Worm (Caenorhabditis elegans) whole organism, L1 larva: ENCODE measurements around the gene W04E12.7.

Source experiments
- C04F5.9 ChIP-seq: sonication (generic microtip); optimal IDR thresholded peaks from 2 replicates; lab custom pipeline; 2016; ENCODE audit warnings: missing genetic modification characterization, missing compliant biosample characterization
- C16A3.4 ChIP-seq: fragments of 150-350 bp; optimal IDR thresholded peaks from 2 replicates; lab custom pipeline; 2014; ENCODE audit warnings: missing biosample characterization, missing genetic modification characterization
- C34B4.2 ChIP-seq: sonication (generic microtip); optimal IDR thresholded peaks from 2 replicates; lab custom pipeline; 2017; ENCODE audit warnings: mild to moderate bottlenecking, missing genetic modification characterization, missing compliant biosample characterization
- alr-1 ChIP-seq: fragments of 200-800 bp; sonication (Bioruptor generic); optimal IDR thresholded peaks from 2 replicates; lab custom pipeline; 2018; ENCODE audit warnings: borderline replicate concordance, mild to moderate bottlenecking, missing genetic modification characterization, missing compliant biosample characterization
- aly-2 ChIP-seq: fragments of 150-350 bp; optimal IDR thresholded peaks from 2 replicates; lab custom pipeline; 2014; ENCODE audit warnings: missing biosample characterization, missing genetic modification characterization
- ama-1 ChIP-seq: fragments of 150-350 bp; optimal IDR thresholded peaks from 2 replicates; lab custom pipeline; 2014
- blmp-1 ChIP-seq: fragments of 150-350 bp; optimal IDR thresholded peaks from 2 replicates; lab custom pipeline; 2014; ENCODE audit warnings: missing biosample characterization, missing genetic modification characterization
- ceh-8 ChIP-seq: fragments of 200-800 bp; sonication (Bioruptor generic); optimal IDR thresholded peaks from 2 replicates; lab custom pipeline; 2018; ENCODE audit warnings: mild to moderate bottlenecking, missing genetic modification characterization, moderate library complexity, missing compliant biosample characterization
- ceh-88 ChIP-seq: fragments of 200-800 bp; sonication (Bioruptor generic); IDR thresholded peaks from 2 replicates; pipeline ENCODE4 v1.3.6; 2022; ENCODE audit warnings: missing genetic modification characterization, missing compliant biosample characterization
- efl-1 ChIP-seq, 4 experiments: fragments of 150-350 bp; optimal IDR thresholded peaks in 3 of 4; peaks in 1 of 4; 1 replicate in 1 of 4; 2 replicates in 3 of 4; lab custom pipeline; 2014; ENCODE audit warnings: missing biosample characterization in 2 of 4, missing genetic modification characterization in 2 of 4, missing genetic modification reagents in 2 of 4
- elt-2 ChIP-seq: sonication (generic microtip); optimal IDR thresholded peaks from 2 replicates; lab custom pipeline; 2016; ENCODE audit warnings: missing genetic modification characterization, mild to moderate bottlenecking, inconsistent platforms, missing compliant biosample characterization, missing genetic modification reagents
- ets-5 ChIP-seq: fragments of 200-800 bp; sonication (Bioruptor generic); IDR thresholded peaks from 2 replicates; pipeline ENCODE4 v1.3.6; 2022; ENCODE audit warnings: missing genetic modification characterization, missing compliant biosample characterization
- fkh-10 ChIP-seq: sonication (generic microtip); optimal IDR thresholded peaks from 2 replicates; lab custom pipeline; 2017; ENCODE audit warnings: missing biosample characterization, missing genetic modification reagents, missing genetic modification characterization
- fkh-4 ChIP-seq: sonication (generic microtip); optimal IDR thresholded peaks from 2 replicates; lab custom pipeline; 2016; ENCODE audit warnings: missing compliant biosample characterization, missing genetic modification characterization, borderline replicate concordance
- fkh-8 ChIP-seq: sonication (generic microtip); optimal IDR thresholded peaks from 2 replicates; lab custom pipeline; 2016; ENCODE audit warnings: mild to moderate bottlenecking, missing genetic modification characterization, missing compliant biosample characterization
- fos-1 ChIP-seq: fragments of 150-350 bp; optimal IDR thresholded peaks from 2 replicates; lab custom pipeline; 2014; ENCODE audit warnings: missing biosample characterization, missing genetic modification characterization
- grh-1 ChIP-seq: fragments of 200-800 bp; sonication (Bioruptor generic); IDR thresholded peaks from 2 replicates; pipeline ENCODE4 v1.3.6; 2022; ENCODE audit warnings: missing genetic modification reagents, missing genetic modification characterization, missing compliant biosample characterization
- hlh-4 ChIP-seq: sonication (generic microtip); optimal IDR thresholded peaks from 2 replicates; lab custom pipeline; 2016; ENCODE audit warnings: mild to moderate bottlenecking, missing genetic modification characterization, missing compliant biosample characterization
- jun-1 ChIP-seq: fragments of 150-350 bp; optimal IDR thresholded peaks from 2 replicates; lab custom pipeline; 2014; ENCODE audit warnings: missing biosample characterization, missing genetic modification reagents, missing genetic modification characterization
- lin-14 ChIP-seq: fragments of 200-800 bp; sonication (Bioruptor generic); optimal IDR thresholded peaks from 2 replicates; lab custom pipeline; 2018; ENCODE audit warnings: mild to moderate bottlenecking, missing genetic modification characterization, moderate library complexity, missing compliant biosample characterization
- lir-3 ChIP-seq: sonication (generic microtip); optimal IDR thresholded peaks from 2 replicates; lab custom pipeline; 2016; ENCODE audit warnings: mild to moderate bottlenecking, missing genetic modification characterization, moderate library complexity, missing compliant biosample characterization; ENCODE audit not compliant: poor library complexity
- mdl-1 ChIP-seq, 2 experiments: fragments of 150-350 bp; optimal IDR thresholded peaks; 2 replicates each; lab custom pipeline; 2014 to 2017; ENCODE audit warnings: missing biosample characterization in 2 of 2, missing genetic modification characterization in 2 of 2, inconsistent platforms in 1 of 2
- nhr-11 ChIP-seq: fragments of 150-350 bp; optimal IDR thresholded peaks from 2 replicates; lab custom pipeline; 2014; ENCODE audit warnings: missing biosample characterization, missing genetic modification characterization
- nhr-12 ChIP-seq: sonication (generic microtip); optimal IDR thresholded peaks from 2 replicates; lab custom pipeline; 2017; ENCODE audit warnings: missing biosample characterization, missing genetic modification characterization
- nhr-19 ChIP-seq: fragments of 200-800 bp; sonication (Bioruptor generic); conservative IDR thresholded peaks from 2 replicates; pipeline ENCODE4 v1.3.6; 2022; ENCODE audit warnings: missing genetic modification characterization, missing compliant biosample characterization
- nhr-20 ChIP-seq: sonication (generic microtip); optimal IDR thresholded peaks from 2 replicates; lab custom pipeline; 2016; ENCODE audit warnings: mild to moderate bottlenecking, missing genetic modification characterization, missing compliant biosample characterization
- nhr-28 ChIP-seq: fragments of 150-350 bp; optimal IDR thresholded peaks from 2 replicates; lab custom pipeline; 2014; ENCODE audit warnings: missing biosample characterization, missing genetic modification characterization
- nhr-71 ChIP-seq: sonication (generic microtip); optimal IDR thresholded peaks from 2 replicates; lab custom pipeline; 2016; ENCODE audit warnings: mild to moderate bottlenecking, missing genetic modification characterization, moderate library complexity, missing compliant biosample characterization
- nhr-77 ChIP-seq: fragments of 150-350 bp; optimal IDR thresholded peaks from 2 replicates; lab custom pipeline; 2014; ENCODE audit warnings: missing biosample characterization, missing genetic modification characterization
- nhr-85 ChIP-seq: sonication (generic microtip); peaks from one replicate; lab custom pipeline; 2016; ENCODE audit warnings: missing genetic modification characterization, inconsistent platforms, missing compliant biosample characterization
- pqm-1 ChIP-seq: sonication (generic microtip); optimal IDR thresholded peaks from 3 replicates; lab custom pipeline; 2017; ENCODE audit warnings: missing biosample characterization, missing genetic modification characterization
- rnt-1 ChIP-seq: sonication (generic microtip); optimal IDR thresholded peaks from 2 replicates; lab custom pipeline; 2016; ENCODE audit warnings: mild to moderate bottlenecking, missing genetic modification characterization, moderate library complexity, missing compliant biosample characterization
- skn-1 ChIP-seq: fragments of 150-350 bp; optimal IDR thresholded peaks from 2 replicates; lab custom pipeline; 2014; ENCODE audit warnings: missing biosample characterization, missing genetic modification characterization
- snu-23 ChIP-seq: sonication (generic microtip); optimal IDR thresholded peaks from 2 replicates; lab custom pipeline; 2016; ENCODE audit warnings: missing genetic modification characterization, missing compliant biosample characterization
- sptf-1 ChIP-seq: fragments of 150-350 bp; optimal IDR thresholded peaks from 2 replicates; lab custom pipeline; 2014; ENCODE audit warnings: missing biosample characterization, missing genetic modification characterization
- swsn-7 ChIP-seq: sonication (generic microtip); optimal IDR thresholded peaks from 2 replicates; lab custom pipeline; 2016; ENCODE audit warnings: missing genetic modification characterization, missing compliant biosample characterization
- tbx-2 ChIP-seq: sonication (generic microtip); optimal IDR thresholded peaks from 2 replicates; lab custom pipeline; 2016; ENCODE audit warnings: missing genetic modification characterization, missing compliant biosample characterization
- unc-130 ChIP-seq: fragments of 150-350 bp; optimal IDR thresholded peaks from 2 replicates; lab custom pipeline; 2017; ENCODE audit warnings: missing biosample characterization, missing genetic modification characterization, inconsistent platforms
- unc-86 ChIP-seq: sonication (generic microtip); optimal IDR thresholded peaks from 2 replicates; lab custom pipeline; 2016; ENCODE audit warnings: missing genetic modification characterization, missing compliant biosample characterization
- unc-98 ChIP-seq: fragments of 200-800 bp; sonication (Bioruptor generic); IDR thresholded peaks from 2 replicates; pipeline ENCODE4 v1.3.6; 2022; ENCODE audit warnings: missing genetic modification characterization, missing compliant biosample characterization
- vab-15 ChIP-seq: sonication (generic microtip); optimal IDR thresholded peaks from 2 replicates; lab custom pipeline; 2017; ENCODE audit warnings: missing genotype, mild to moderate bottlenecking, missing genetic modification characterization, missing compliant biosample characterization

W04E12.7 gene

DNA sequence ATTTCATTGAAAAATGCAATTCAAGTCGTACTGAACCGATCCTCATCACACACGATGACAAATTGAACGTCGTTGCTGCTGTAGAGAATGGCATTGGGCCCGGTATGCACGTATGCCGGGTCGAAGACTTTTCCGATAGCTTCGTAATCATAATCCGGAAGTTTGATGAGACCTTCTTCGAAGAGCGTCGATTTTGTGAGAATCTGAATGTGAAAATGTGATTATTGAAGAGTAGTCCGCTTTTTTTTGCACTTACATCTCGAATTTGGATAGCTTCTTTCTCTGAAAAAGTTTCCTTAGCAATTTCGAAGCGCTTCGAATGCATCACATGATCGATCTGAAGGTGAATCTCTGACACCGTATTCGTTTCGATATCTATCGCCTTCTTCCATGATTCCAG, 39.9 kb upstream of the W04E12.7 start, which contains the start of gene fbxa-118:
Gene fbxa-118 (minus strand): TSS at position 101 of the 400 bp plus-strand sequence.
- TF ChIP-seq snu-23 (GFP tag; lab: Kevin White, UChicago) (no peak), unc-130 (tag; lab: Kevin White, UChicago) (no peak), lin-14 (no peak), nhr-20 (tag; lab: Kevin White, UChicago) (no peak), lir-3 (no peak), unc-98 (GFP tag; lab: Robert Waterston, UW) (no peak), nhr-71 (tag; lab: Kevin White, UChicago) (no peak), jun-1 (tag; lab: Kevin White, UChicago) (no peak), vab-15 (tag; lab: Kevin White, UChicago) (no peak), nhr-28 (tag; lab: Kevin White, UChicago) (no peak), fkh-8 (tag; lab: Kevin White, UChicago) (no peak)

DNA sequence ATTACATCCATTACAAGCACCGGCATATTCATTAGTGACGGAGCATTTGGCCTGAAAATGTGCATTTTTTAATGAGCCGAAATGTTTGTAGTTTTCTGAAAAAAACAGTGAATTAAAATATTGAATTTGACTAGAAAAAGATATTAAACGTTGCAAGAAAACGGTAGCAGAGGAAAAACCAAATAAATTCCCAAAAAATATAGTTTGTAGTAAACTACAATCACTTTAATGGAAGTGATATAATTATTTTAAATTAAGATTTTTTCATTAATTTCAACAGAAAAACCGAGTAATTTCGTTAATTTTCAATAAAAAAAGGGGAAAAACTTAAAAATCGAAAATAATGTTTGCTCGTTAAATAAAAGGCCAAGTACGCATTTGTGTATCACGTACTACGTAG, 34.3 kb upstream of the W04E12.7 start, which contains the start of gene M162.15:
Gene M162.15 (minus strand): TSS at position 101 of the 400 bp plus-strand sequence.
- TF ChIP-seq blmp-1 (tag; lab: Kevin White, UChicago) = no peak
- TF ChIP-seq vab-15 (tag; lab: Kevin White, UChicago) = no peak
- TF ChIP-seq ets-5 = no peak
- TF ChIP-seq unc-86 = no peak
- TF ChIP-seq nhr-12 (tag; lab: Kevin White, UChicago) = no peak
- no peak for TF ChIP-seq elt-2 (tag; lab: Kevin White, UChicago)
- TF ChIP-seq C34B4.2 (tag; lab: Kevin White, UChicago) = no peak
- TF ChIP-seq nhr-85 = no peak
- TF ChIP-seq ceh-8 = no peak
- no peak for TF ChIP-seq nhr-11 (tag; lab: Kevin White, UChicago)
- TF ChIP-seq efl-1 (optimal IDR thresholded peaks at IDR 0.05; lab: Kevin White, UChicago) = no peak
- TF ChIP-seq efl-1 (GFP tag; optimal IDR thresholded peaks at IDR 0.05 in 1 of 2; lab: Kevin White, UChicago) = no peak
- TF ChIP-seq sptf-1 = no peak
- no peak for TF ChIP-seq ama-1 (lab: Kevin White, UChicago)
- TF ChIP-seq ceh-88 = no peak

DNA sequence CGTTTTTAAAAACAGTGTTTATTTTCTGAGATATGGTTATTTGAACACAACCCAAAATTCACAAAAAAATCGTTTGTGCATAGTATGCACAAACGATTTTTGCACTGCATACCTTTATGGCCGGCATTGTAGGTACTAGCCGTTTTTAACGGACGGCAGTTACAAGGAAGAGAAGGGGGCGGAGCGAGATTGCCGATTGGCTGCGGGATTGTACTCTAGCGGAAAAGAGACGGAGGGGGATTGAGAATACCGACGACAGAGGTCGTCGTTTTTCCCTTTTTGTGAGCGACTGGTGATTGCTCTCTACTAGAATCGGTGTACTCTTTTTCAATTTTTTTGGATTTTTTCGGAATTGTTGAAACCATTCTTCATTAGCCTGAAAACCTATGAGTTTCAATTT, 30.4 kb upstream of the W04E12.7 start:
- no peak for TF ChIP-seq efl-1 (optimal IDR thresholded peaks at IDR 0.05; lab: Kevin White, UChicago)
- peak in 1 of 2 experiments; percentile 48 for TF ChIP-seq efl-1 (GFP tag; optimal IDR thresholded peaks at IDR 0.05 in 1 of 2; lab: Kevin White, UChicago)
- no peak for TF ChIP-seq nhr-77 (tag; lab: Kevin White, UChicago)

DNA sequence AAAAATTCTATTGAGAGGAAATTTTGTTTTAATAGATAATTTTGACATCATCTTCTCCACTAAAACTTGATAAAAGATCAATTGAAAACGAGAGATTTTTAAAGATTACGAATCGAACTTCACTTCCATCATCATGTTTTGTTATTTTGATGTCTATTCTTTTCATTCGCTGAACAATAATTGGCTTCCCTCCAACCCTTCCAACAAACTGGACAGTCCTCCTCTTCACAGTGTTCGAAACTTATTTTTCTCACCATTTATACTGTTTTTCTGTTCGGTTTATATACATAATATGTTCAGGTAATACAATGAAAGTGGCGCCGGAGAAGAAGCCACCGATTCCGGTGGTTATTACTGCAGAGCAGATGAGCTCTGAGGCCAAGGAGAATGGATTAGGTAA, 23.4 kb upstream of the W04E12.7 start, which contains the start of gene M162.5:
Gene M162.5 (plus strand): TSS at position 301 of the 400 bp plus-strand sequence.
- TF ChIP-seq snu-23 (GFP tag; lab: Kevin White, UChicago) = no peak
- TF ChIP-seq nhr-28 (tag; lab: Kevin White, UChicago) = no peak
- TF ChIP-seq alr-1 (tag; lab: Kevin White, UChicago) = no peak
- no peak for TF ChIP-seq fos-1 (tag; lab: Kevin White, UChicago)
- TF ChIP-seq swsn-7 (tag; lab: Kevin White, UChicago) = no peak
- TF ChIP-seq tbx-2 (tag; lab: Kevin White, UChicago) = no peak
- no peak for TF ChIP-seq C16A3.4

DNA sequence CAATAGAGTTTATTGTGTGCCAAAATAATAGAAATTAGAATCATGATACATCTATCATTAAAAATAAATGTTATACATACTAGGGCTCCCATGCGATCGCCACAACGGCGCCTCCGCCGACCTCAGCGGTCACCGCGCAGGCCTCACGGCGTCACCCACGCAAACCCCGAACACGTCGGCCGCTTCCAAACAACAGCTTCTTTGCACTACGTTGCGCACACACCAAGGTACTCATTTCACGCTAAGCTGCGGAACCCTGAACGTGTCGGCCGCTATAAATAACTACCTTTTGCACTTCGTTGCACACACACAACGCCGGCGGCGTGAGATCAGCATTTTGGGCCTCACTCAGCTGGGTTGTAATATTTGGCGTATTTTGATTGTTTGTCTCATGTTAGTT, 21.9 kb upstream of the W04E12.7 start:
- TF ChIP-seq nhr-85 (peak; percentile 1), blmp-1 (tag; lab: Kevin White, UChicago) (no peak)
- TF ChIP-seq, all 84 proteins: peak for 1

DNA sequence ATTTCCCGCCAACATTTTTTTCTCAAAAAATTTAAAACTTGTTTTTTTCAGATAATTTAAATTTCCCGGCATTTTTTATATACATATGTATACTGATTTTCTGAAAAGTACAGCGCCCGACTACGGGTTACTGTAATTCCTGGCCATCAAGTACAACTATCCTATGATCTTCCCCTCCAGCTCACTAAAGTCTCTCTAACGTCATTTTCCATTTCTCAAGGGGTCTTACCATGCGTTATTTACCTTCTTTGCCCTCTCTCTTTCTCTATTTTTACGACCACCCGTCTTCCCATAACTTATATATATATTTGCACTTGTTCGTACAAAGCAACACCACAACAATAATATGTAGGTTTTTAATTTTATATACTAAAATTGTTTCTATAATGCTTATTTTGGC, 18.9 kb upstream of the W04E12.7 start, which contains the start of gene W04E12.9:
Gene W04E12.9 (plus strand): TSS at position 301 of the 400 bp plus-strand sequence.
- no peak for TF ChIP-seq nhr-77 (tag; lab: Kevin White, UChicago)
- no peak for TF ChIP-seq fkh-10
- TF ChIP-seq rnt-1 (tag; lab: Kevin White, UChicago) = no peak
- no peak for TF ChIP-seq grh-1 (GFP tag; lab: Robert Waterston, UW)
- no peak for TF ChIP-seq unc-98 (GFP tag; lab: Robert Waterston, UW)
- no peak for TF ChIP-seq aly-2 (tag; lab: Kevin White, UChicago)
- no peak for TF ChIP-seq C04F5.9 (tag; lab: Kevin White, UChicago)
- no peak for TF ChIP-seq mdl-1 (tag; optimal IDR thresholded peaks at IDR 0.05; lab: Kevin White, UChicago)
- no peak for TF ChIP-seq pqm-1 (tag; lab: Kevin White, UChicago)
- TF ChIP-seq hlh-4 = no peak
- no peak for TF ChIP-seq ceh-8
- no peak for TF ChIP-seq skn-1 (tag; lab: Kevin White, UChicago)
- TF ChIP-seq nhr-12 (tag; lab: Kevin White, UChicago) = no peak
- no peak for TF ChIP-seq fkh-4 (tag; lab: Kevin White, UChicago)
- no peak for TF ChIP-seq nhr-19 (GFP tag; lab: Robert Waterston, UW)
- TF ChIP-seq, all 84 proteins: peak for 0
